Fruit fly (Drosophila melanogaster) whole organism, prepupa: ENCODE data around the gene CG13024.
A peak's percentile ranks its signal among the peaks of the same experiment; 100 is the strongest.

Experiments
- Blimp-1 ChIP-seq: fragments of 200-800 bp; sonication (Bioruptor generic); optimal IDR thresholded peaks from 3 replicates; lab custom pipeline; 2017; ENCODE audit warnings: missing biosample characterization, missing genetic modification characterization, mild to moderate bottlenecking, moderate library complexity, missing genetic modification reagents
- CG10631 ChIP-seq: fragments of 200-800 bp; sonication (Bioruptor generic); optimal IDR thresholded peaks from 2 replicates; lab custom pipeline; 2016; ENCODE audit warnings: missing biosample characterization, missing genetic modification characterization
- CG11294 ChIP-seq: fragments of 200-800 bp; sonication (Bioruptor generic); IDR thresholded peaks from 2 replicates; pipeline ENCODE4 v1.3.6; 2022; ENCODE audit warnings: missing biosample characterization, missing genetic modification characterization
- CG11762 ChIP-seq: fragments of 200-800 bp; sonication (Bioruptor generic); optimal IDR thresholded peaks from 3 replicates; lab custom pipeline; 2016; ENCODE audit warnings: missing biosample characterization, missing genetic modification characterization; ENCODE audit not compliant: insufficient read depth
- CG11902 ChIP-seq: fragments of 200-800 bp; sonication (Bioruptor generic); optimal IDR thresholded peaks from 3 replicates; lab custom pipeline; 2016; ENCODE audit warnings: missing biosample characterization, missing genetic modification characterization
- CG15336 ChIP-seq: fragments of 200-800 bp; sonication (Bioruptor generic); IDR thresholded peaks from 2 replicates; pipeline ENCODE4 v1.3.6; 2022; ENCODE audit warnings: missing biosample characterization, missing genetic modification characterization
- CG1621 ChIP-seq: fragments of 200-800 bp; sonication (Bioruptor generic); optimal IDR thresholded peaks from 3 replicates; lab custom pipeline; 2018; ENCODE audit warnings: missing biosample characterization, mild to moderate bottlenecking, missing genetic modification characterization
- CG16779 ChIP-seq: fragments of 200-800 bp; sonication (Bioruptor generic); optimal IDR thresholded peaks from 3 replicates; lab custom pipeline; 2017; ENCODE audit warnings: missing biosample characterization, mild to moderate bottlenecking, missing genetic modification characterization
- CG3032 ChIP-seq: fragments of 200-800 bp; optimal IDR thresholded peaks from 2 replicates; lab custom pipeline; 2019; ENCODE audit warnings: missing biosample characterization, mild to moderate bottlenecking, missing genetic modification characterization, moderate library complexity
- CG31627 ChIP-seq: fragments of 200-800 bp; sonication (Bioruptor generic); optimal IDR thresholded peaks from 3 replicates; lab custom pipeline; 2016; ENCODE audit warnings: missing biosample characterization, missing genetic modification characterization
- CG32006 ChIP-seq: fragments of 200-800 bp; sonication (Bioruptor generic); optimal IDR thresholded peaks from 3 replicates; lab custom pipeline; 2017; ENCODE audit warnings: missing biosample characterization, mild to moderate bottlenecking, missing genetic modification characterization
- CG3919 ChIP-seq: fragments of 200-800 bp; sonication (Bioruptor generic); optimal IDR thresholded peaks from 3 replicates; lab custom pipeline; 2016; ENCODE audit warnings: missing biosample characterization, missing genetic modification characterization
- CG4318 ChIP-seq: fragments of 200-800 bp; sonication (Bioruptor generic); optimal IDR thresholded peaks from 3 replicates; lab custom pipeline; 2017; ENCODE audit warnings: missing biosample characterization, mild to moderate bottlenecking, missing genetic modification characterization
- CG6276 ChIP-seq: fragments of 200-800 bp; sonication (Bioruptor generic); optimal IDR thresholded peaks from 2 replicates; lab custom pipeline; 2017; ENCODE audit warnings: missing biosample characterization, mild to moderate bottlenecking, missing genetic modification characterization
- CG6792 ChIP-seq: fragments of 200-800 bp; sonication (Bioruptor generic); optimal IDR thresholded peaks from 3 replicates; lab custom pipeline; 2016; ENCODE audit warnings: missing biosample characterization, missing genetic modification characterization
- CG8119 ChIP-seq: fragments of 200-800 bp; sonication (Bioruptor generic); IDR thresholded peaks from 3 replicates; pipeline ENCODE4 v1.3.6; 2022; ENCODE audit warnings: missing biosample characterization, missing genetic modification characterization
- CG8632 ChIP-seq: fragments of 200-800 bp; sonication (Bioruptor generic); optimal IDR thresholded peaks from 3 replicates; lab custom pipeline; 2016; ENCODE audit warnings: missing biosample characterization, missing genetic modification characterization
- CG9139 ChIP-seq: fragments of 200-800 bp; sonication (Bioruptor generic); optimal IDR thresholded peaks from 3 replicates; lab custom pipeline; 2017; ENCODE audit warnings: missing biosample characterization, mild to moderate bottlenecking, missing genetic modification characterization
- Eip78C ChIP-seq: fragments of 200-800 bp; sonication (Bioruptor generic); peaks from one replicate; lab custom pipeline; 2016; ENCODE audit warnings: missing biosample characterization, missing genetic modification characterization
- Ets21C ChIP-seq: fragments of 200-800 bp; sonication (Bioruptor generic); optimal IDR thresholded peaks from 3 replicates; lab custom pipeline; 2016; ENCODE audit warnings: missing biosample characterization, missing genetic modification characterization
- Ets96B ChIP-seq: fragments of 200-800 bp; optimal IDR thresholded peaks from 2 replicates; lab custom pipeline; 2019; ENCODE audit warnings: missing biosample characterization, mild to moderate bottlenecking, missing genetic modification characterization, moderate library complexity
- Gug ChIP-seq: fragments of 200-800 bp; sonication (Bioruptor generic); IDR thresholded peaks from 2 replicates; pipeline ENCODE4 v1.3.6; 2022; ENCODE audit warnings: missing biosample characterization, missing genetic modification characterization
- Hr38 ChIP-seq: sonication (Bioruptor generic); optimal IDR thresholded peaks from 2 replicates; lab custom pipeline; 2016; ENCODE audit warnings: missing biosample characterization, missing genetic modification characterization
- Hr39 ChIP-seq: fragments of 200-800 bp; sonication (Bioruptor generic); optimal IDR thresholded peaks from 2 replicates; lab custom pipeline; 2016; ENCODE audit warnings: missing biosample characterization, missing genetic modification characterization
- Hr4 ChIP-seq: fragments of 200-800 bp; sonication (Bioruptor generic); optimal IDR thresholded peaks from 3 replicates; lab custom pipeline; 2016; ENCODE audit warnings: missing biosample characterization, missing genetic modification characterization
- Lpt ChIP-seq: fragments of 200-800 bp; sonication (Bioruptor generic); optimal IDR thresholded peaks from 3 replicates; lab custom pipeline; 2016; ENCODE audit warnings: missing biosample characterization, missing genetic modification characterization
- OdsH ChIP-seq: fragments of 200-800 bp; sonication (Bioruptor generic); optimal IDR thresholded peaks from 3 replicates; lab custom pipeline; 2016; ENCODE audit warnings: missing biosample characterization, missing genetic modification characterization
- Smox ChIP-seq: fragments of 200-800 bp; sonication (Bioruptor generic); optimal IDR thresholded peaks from 3 replicates; lab custom pipeline; 2016; ENCODE audit warnings: missing biosample characterization, missing genetic modification characterization
- Sox14 ChIP-seq: fragments of 200-800 bp; sonication (Bioruptor generic); optimal IDR thresholded peaks from 3 replicates; lab custom pipeline; 2016; ENCODE audit warnings: missing biosample characterization, missing genetic modification characterization
- Sox15 ChIP-seq: fragments of 200-800 bp; sonication (Bioruptor generic); optimal IDR thresholded peaks from 3 replicates; lab custom pipeline; 2016; ENCODE audit warnings: missing biosample characterization, missing genetic modification characterization
- acj6 ChIP-seq: fragments of 200-800 bp; sonication (Bioruptor generic); optimal IDR thresholded peaks from 3 replicates; lab custom pipeline; 2016; ENCODE audit warnings: missing biosample characterization, missing genetic modification characterization
- cyc ChIP-seq: fragments of 200-800 bp; sonication (Bioruptor generic); optimal IDR thresholded peaks from 3 replicates; lab custom pipeline; 2016; ENCODE audit warnings: missing biosample characterization, missing genetic modification characterization
- dac ChIP-seq: fragments of 200-800 bp; sonication (Bioruptor generic); optimal IDR thresholded peaks from 2 replicates; lab custom pipeline; 2017; ENCODE audit warnings: missing biosample characterization, mild to moderate bottlenecking, missing genetic modification characterization
- dsx ChIP-seq: fragments of 200-800 bp; optimal IDR thresholded peaks from 3 replicates; lab custom pipeline; 2019; ENCODE audit warnings: missing biosample characterization, mild to moderate bottlenecking, missing genetic modification characterization, moderate library complexity; ENCODE audit not compliant: poor library complexity, severe bottlenecking
- eg ChIP-seq: fragments of 200-800 bp; sonication (Bioruptor generic); IDR thresholded peaks from 3 replicates; pipeline ENCODE4 v1.3.6; 2022; ENCODE audit warnings: missing biosample characterization, missing genetic modification characterization
- esn ChIP-seq: fragments of 200-800 bp; sonication (Bioruptor generic); optimal IDR thresholded peaks from 2 replicates; lab custom pipeline; 2016; ENCODE audit warnings: missing biosample characterization, mild to moderate bottlenecking, missing genetic modification characterization, moderate library complexity
- fd85E ChIP-seq: fragments of 200-800 bp; sonication (Bioruptor generic); optimal IDR thresholded peaks from 3 replicates; lab custom pipeline; 2016; ENCODE audit warnings: missing biosample characterization, missing genetic modification characterization
- fkh ChIP-seq: fragments of 200-800 bp; sonication (Bioruptor generic); optimal IDR thresholded peaks from 3 replicates; lab custom pipeline; 2017; ENCODE audit warnings: missing biosample characterization, mild to moderate bottlenecking, missing genetic modification characterization, moderate library complexity
- lz ChIP-seq: fragments of 200-800 bp; sonication (Bioruptor generic); optimal IDR thresholded peaks from 3 replicates; lab custom pipeline; 2016; ENCODE audit warnings: missing biosample characterization, missing genetic modification characterization
- net ChIP-seq: fragments of 200-800 bp; sonication (Bioruptor generic); optimal IDR thresholded peaks from 3 replicates; lab custom pipeline; 2016; ENCODE audit warnings: missing biosample characterization, missing genetic modification characterization
- pdm3 ChIP-seq: fragments of 200-800 bp; sonication (Bioruptor generic); optimal IDR thresholded peaks from 3 replicates; lab custom pipeline; 2016; ENCODE audit warnings: missing biosample characterization, missing genetic modification characterization
- salr ChIP-seq, 2 experiments: fragments of 200-800 bp; sonication (Bioruptor generic); optimal IDR thresholded peaks; 3 replicates each; lab custom pipeline; 2016 to 2018; ENCODE audit warnings: missing biosample characterization in 2 of 2, missing genetic modification characterization in 2 of 2, mild to moderate bottlenecking in 1 of 2
- spab ChIP-seq: fragments of 200-800 bp; sonication (Bioruptor generic); optimal IDR thresholded peaks from 2 replicates; lab custom pipeline; 2017; ENCODE audit warnings: missing biosample characterization, mild to moderate bottlenecking, missing genetic modification characterization, missing genetic modification reagents
- ss ChIP-seq, 2 experiments: fragments of 200-800 bp; sonication (Bioruptor generic); optimal IDR thresholded peaks; 2 replicates in 1 of 2; 3 replicates in 1 of 2; lab custom pipeline; 2017 to 2018; ENCODE audit warnings: mild to moderate bottlenecking in 2 of 2, missing biosample characterization in 2 of 2, missing genetic modification characterization in 2 of 2, moderate library complexity in 1 of 2
- svp ChIP-seq: fragments of 200-800 bp; sonication (Bioruptor generic); peaks from one replicate; lab custom pipeline; 2016; ENCODE audit warnings: missing biosample characterization, missing genetic modification characterization

The CG13024 gene

DNA sequence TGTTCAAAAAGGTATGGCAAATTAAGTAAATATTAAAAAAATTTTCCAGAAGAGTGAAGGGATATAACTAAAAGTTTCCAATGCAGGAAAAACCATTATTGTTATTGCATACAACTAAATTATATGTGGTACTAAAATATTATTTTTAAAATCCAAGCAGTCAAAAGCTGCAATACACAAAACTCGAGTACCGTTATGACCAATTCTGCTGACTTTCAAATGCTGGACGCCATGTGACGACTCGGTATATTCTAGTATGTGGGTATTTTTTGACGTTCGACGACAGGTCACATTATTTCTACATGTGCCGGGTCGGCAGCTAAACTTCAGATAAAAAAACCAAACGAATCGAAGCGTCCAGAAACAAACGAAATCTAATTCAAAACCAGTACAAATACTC is 20.7 kb downstream of the CG13024 start:
- TF ChIP-seq spab (GFP tag; lab: Kevin White, UChicago) (no peak), lz (GFP tag; lab: Kevin White, UChicago) (no peak), Hr38 (GFP tag; lab: Kevin White, UChicago) (no peak), CG8632 (GFP tag; lab: Kevin White, UChicago) (no peak), CG11902 (GFP tag; lab: Kevin White, UChicago) (no peak), CG15336 (no peak), CG1621 (tag; lab: Kevin White, UChicago) (no peak), fd85E (GFP tag; lab: Kevin White, UChicago) (no peak), CG3032 (no peak), CG3919 (GFP tag; lab: Kevin White, UChicago) (no peak), Ets96B (tag; lab: Kevin White, UChicago) (no peak), CG31627 (GFP tag; lab: Kevin White, UChicago) (peak; percentile 26), Sox14 (peak; percentile 90), Eip78C (no peak), CG8119 (no peak), OdsH (GFP tag; lab: Kevin White, UChicago) (no peak), svp (GFP tag; lab: Kevin White, UChicago) (no peak), salr (GFP tag; optimal IDR thresholded peaks at IDR 0.05; lab: Kevin White, UChicago) (no peak), eg (GFP tag; lab: Robert Waterston, UW) (0 out of 3 replicates have a peak, but pooled peaks have one; percentile 19), fkh (GFP tag; lab: Kevin White, UChicago) (peak; percentile 4), Gug (GFP tag; lab: Robert Waterston, UW) (no peak), CG11762 (GFP tag; lab: Kevin White, UChicago) (no peak), Hr4 (GFP tag; lab: Kevin White, UChicago) (no peak)

DNA sequence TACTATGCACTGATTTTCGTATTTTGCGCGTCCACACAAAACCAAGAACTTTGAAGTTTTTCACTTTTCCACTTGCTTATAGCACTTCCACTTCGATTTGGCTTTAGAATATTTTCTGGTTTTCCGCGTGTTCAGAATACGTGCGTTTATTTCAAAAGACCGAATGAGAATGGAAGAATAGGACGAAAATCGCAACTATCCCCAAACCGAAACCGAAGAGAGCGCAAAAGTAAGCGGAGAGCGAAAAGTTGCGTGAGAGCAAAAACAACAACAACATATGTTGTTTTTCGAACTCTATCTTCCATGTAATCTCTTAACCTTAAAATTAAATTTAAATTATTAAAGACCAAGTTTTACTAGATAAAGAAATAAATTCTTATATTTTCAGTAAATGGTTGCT is 21.3 kb downstream of the CG13024 start, which contains the start of gene CG9674:
Gene CG9674 (minus strand): TSS at position 174 of the 400 bp plus-strand sequence.
- TF ChIP-seq Gug (GFP tag; lab: Robert Waterston, UW) (no peak), CG11294 (GFP tag; lab: Robert Waterston, UW) (no peak), Sox15 (GFP tag; lab: Kevin White, UChicago) (no peak), Eip78C (peak; percentile 20), Blimp-1 (GFP tag; lab: Kevin White, UChicago) (no peak), CG1621 (tag; lab: Kevin White, UChicago) (no peak), CG16779 (tag; lab: Kevin White, UChicago) (no peak), ss (GFP tag; optimal IDR thresholded peaks at IDR 0.05; lab: Kevin White, UChicago) (peak; percentile 22 to 25), dac (GFP tag; lab: Kevin White, UChicago) (no peak), CG9139 (peak; percentile 14), CG32006 (GFP tag; lab: Kevin White, UChicago) (no peak)

dm6 chr3L:16806823-16807325 is 22.0 kb downstream of the CG13024 start:
- TF ChIP-seq CG6792 (GFP tag; lab: Kevin White, UChicago), result peak; percentile 73
- 0 out of 2 replicates have a peak, but pooled peaks have one; percentile 22 for TF ChIP-seq Gug (GFP tag; lab: Robert Waterston, UW)
- TF ChIP-seq CG10631 (GFP tag; lab: Kevin White, UChicago), result peak; percentile 89
- TF ChIP-seq CG3919 (GFP tag; lab: Kevin White, UChicago), result peak; percentile 80
- peak; percentile 83 for TF ChIP-seq CG6276 (GFP tag; lab: Kevin White, UChicago)
- TF ChIP-seq salr (GFP tag; optimal IDR thresholded peaks at IDR 0.05; lab: Kevin White, UChicago), result peak; percentile 25 to 92
- TF ChIP-seq Sox14, result peak; percentile 37
- peak; percentile 87 for TF ChIP-seq acj6
- peak; percentile 54 for TF ChIP-seq cyc (GFP tag; lab: Kevin White, UChicago)
- peak; percentile 54 for TF ChIP-seq Hr39
- peak; percentile 82 for TF ChIP-seq dsx (GFP tag; lab: Kevin White, UChicago)
- TF ChIP-seq CG4318 (GFP tag; lab: Kevin White, UChicago), result peak; percentile 76
- TF ChIP-seq CG8119, result peak; percentile 84
- TF ChIP-seq eg (GFP tag; lab: Robert Waterston, UW), result peak; percentile 64; the same call in 2 of the 3 replicates
- peak; percentile 72 for TF ChIP-seq CG9139
- peak; percentile 59 for TF ChIP-seq Smox (GFP tag; lab: Kevin White, UChicago)
- peak; percentile 84 for TF ChIP-seq CG16779 (tag; lab: Kevin White, UChicago)
- TF ChIP-seq svp (GFP tag; lab: Kevin White, UChicago), result no peak
- peak; percentile 70 for TF ChIP-seq Lpt (GFP tag; lab: Kevin White, UChicago)
- TF ChIP-seq Ets21C, result peak; percentile 37
- peak; percentile 66 for TF ChIP-seq pdm3 (GFP tag; lab: Kevin White, UChicago)
- TF ChIP-seq Blimp-1 (GFP tag; lab: Kevin White, UChicago), result peak; percentile 32
- peak; percentile 94 for TF ChIP-seq CG32006 (GFP tag; lab: Kevin White, UChicago)
- peak; percentile 53 for TF ChIP-seq CG1621 (tag; lab: Kevin White, UChicago)
- TF ChIP-seq Eip78C, result peak; percentile 93
- peak; percentile 80 for TF ChIP-seq esn (GFP tag; lab: Kevin White, UChicago)
- TF ChIP-seq dac (GFP tag; lab: Kevin White, UChicago), result peak; percentile 38
- peak; percentile 80 for TF ChIP-seq net
- TF ChIP-seq Sox15 (GFP tag; lab: Kevin White, UChicago), result peak; percentile 64
